Worm (Caenorhabditis elegans): ENCODE data around the gene sru-35.

- TF ChIP-seq ztf-29 (GFP tag; IDR thresholded peaks at IDR 0.05) (no peak), klf-2 (GFP tag; conservative IDR thresholded peaks at IDR 0.05) (no peak), ztf-23 (GFP tag; IDR thresholded peaks at IDR 0.05) (no peak), med-1 (GFP tag; optimal IDR thresholded peaks at IDR 0.05; ENCODE audit: insufficient read depth) (no peak)
Observed at ce11 chrIV:8757729-8758128, 32.3 kb downstream of the sru-35 start.
